Worm (Caenorhabditis elegans): Measurements from ENCODE around the gene metr-1.

- TF ChIP-seq egl-27 (tag; optimal IDR thresholded peaks at IDR 0.05) = no peak
- no peak for TF ChIP-seq nhr-237 (tag; optimal IDR thresholded peaks at IDR 0.05)
- TF ChIP-seq ceh-82 (tag; optimal IDR thresholded peaks at IDR 0.05) = no peak
- TF ChIP-seq lin-39 (tag; optimal IDR thresholded peaks at IDR 0.05) = no peak
- no peak for TF ChIP-seq mab-5 (tag; optimal IDR thresholded peaks at IDR 0.05)
- no peak for TF ChIP-seq ztf-4 (tag; optimal IDR thresholded peaks at IDR 0.05)
- no peak for TF ChIP-seq ZK546.5 (tag; optimal IDR thresholded peaks at IDR 0.05)
- TF ChIP-seq zag-1 (tag; optimal IDR thresholded peaks at IDR 0.05) = no peak
Measured at ce11 chrII:10945446-10945845, 19.1 kb downstream of the metr-1 start.

Data from whole organism, L2 larva.